Fruit fly (Drosophila melanogaster): ENCODE measurements around the gene SNF4Agamma.

Gene SNF4Agamma

dm6 chr3R:21116057-21116456, 24.5 kb upstream of the SNF4Agamma start, which contains the start of gene ppan:
TSS of gene ppan (plus strand) at chr3R:21116254.
- no peak for TF ChIP-seq noc (tag; optimal IDR thresholded peaks at IDR 0.05)

dm6 chr3R:21118784-21119183, 21.8 kb upstream of the SNF4Agamma start, which contains the start of gene Bdbt:
TSS of gene Bdbt (minus strand) at chr3R:21118856.
- no peak for TF ChIP-seq noc (tag; optimal IDR thresholded peaks at IDR 0.05)

dm6 chr3R:21124225-21124624, 16.3 kb upstream of the SNF4Agamma start:
- no peak for TF ChIP-seq noc (tag; optimal IDR thresholded peaks at IDR 0.05)

- TF ChIP-seq noc (tag; optimal IDR thresholded peaks at IDR 0.05): no peak
These were observed 13.8 kb upstream of the SNF4Agamma start for dm6 chr3R:21126673-21127284.

- TF ChIP-seq noc (tag; optimal IDR thresholded peaks at IDR 0.05): peak; percentile 63
These were observed 13.1 kb upstream of the SNF4Agamma start, which contains the start of the genes slmb and CG5793 for dm6 chr3R:21127352-21127985. TSS of gene slmb (minus strand) at chr3R:21127485. TSS of gene CG5793 (plus strand) at chr3R:21127573.

dm6 chr3R:21129617-21130016, 10.9 kb upstream of the SNF4Agamma start, which contains the start of gene Obp93a:
TSS of gene Obp93a (minus strand) at chr3R:21129717.
- no peak for TF ChIP-seq noc (tag; optimal IDR thresholded peaks at IDR 0.05)

dm6 chr3R:21130050-21130449, 10.5 kb upstream of the SNF4Agamma start, which contains the start of gene Ice2:
TSS of gene Ice2 (plus strand) at chr3R:21130216.
- TF ChIP-seq noc (tag; optimal IDR thresholded peaks at IDR 0.05): no peak

dm6 chr3R:21133517-21133916, 7.0 kb upstream of the SNF4Agamma start, which contains the start of gene Trm7-34:
TSS of gene Trm7-34 (minus strand) at chr3R:21133881.
- TF ChIP-seq noc (tag; optimal IDR thresholded peaks at IDR 0.05): no peak

- TF ChIP-seq noc (tag; optimal IDR thresholded peaks at IDR 0.05): no peak
These were observed 6.6 kb upstream of the SNF4Agamma start, which contains the start of gene Usp8 for dm6 chr3R:21133951-21134350. TSS of gene Usp8 (plus strand) at chr3R:21134262.

- no peak for TF ChIP-seq noc (tag; optimal IDR thresholded peaks at IDR 0.05)
These were observed 2.3 kb upstream of the SNF4Agamma start, which contains the start of gene meigo for dm6 chr3R:21138220-21138754. TSS of gene meigo (plus strand) at chr3R:21138270.

dm6 chr3R:21141341-21141740, 802 bp downstream of the SNF4Agamma start:
- peak; percentile 71 for TF ChIP-seq noc (tag; optimal IDR thresholded peaks at IDR 0.05)

dm6 chr3R:21150090-21150489, 9.6 kb downstream of the SNF4Agamma start:
- peak; percentile 71 for TF ChIP-seq noc (tag; optimal IDR thresholded peaks at IDR 0.05)

- peak; percentile 64 for TF ChIP-seq noc (tag; optimal IDR thresholded peaks at IDR 0.05)
These were observed 10.7 kb downstream of the SNF4Agamma start for dm6 chr3R:21151090-21151870.

dm6 chr3R:21152856-21153278, 12.3 kb downstream of the SNF4Agamma start:
- TF ChIP-seq noc (tag; optimal IDR thresholded peaks at IDR 0.05): no peak

dm6 chr3R:21154130-21154529, 13.6 kb downstream of the SNF4Agamma start:
- no peak for TF ChIP-seq noc (tag; optimal IDR thresholded peaks at IDR 0.05)

Data from whole organism, larva.